Worm (Caenorhabditis elegans) whole organism, L1 larva: Measurements from ENCODE around the gene sro-1.

Source experiments
- F16B12.6 ChIP-seq: fragments of 150-350 bp; optimal IDR thresholded peaks from 2 replicates; lab custom pipeline; 2014; ENCODE audit warnings: missing biosample characterization, missing genetic modification characterization
- ama-1 ChIP-seq: fragments of 150-350 bp; optimal IDR thresholded peaks from 2 replicates; lab custom pipeline; 2014
- blmp-1 ChIP-seq: fragments of 150-350 bp; optimal IDR thresholded peaks from 2 replicates; lab custom pipeline; 2014; ENCODE audit warnings: missing biosample characterization, missing genetic modification characterization
- ceh-63 ChIP-seq: fragments of 200-800 bp; sonication (Bioruptor generic); optimal IDR thresholded peaks from 2 replicates; lab custom pipeline; 2018; ENCODE audit warnings: mild to moderate bottlenecking, missing genetic modification characterization, missing compliant biosample characterization
- efl-3 ChIP-seq: fragments of 200-800 bp; sonication (Bioruptor generic); optimal IDR thresholded peaks from 2 replicates; lab custom pipeline; 2018; ENCODE audit warnings: mild to moderate bottlenecking, missing genetic modification characterization, missing compliant biosample characterization
- elt-2 ChIP-seq: sonication (generic microtip); optimal IDR thresholded peaks from 2 replicates; lab custom pipeline; 2016; ENCODE audit warnings: missing genetic modification characterization, mild to moderate bottlenecking, inconsistent platforms, missing compliant biosample characterization, missing genetic modification reagents
- fkh-10 ChIP-seq: sonication (generic microtip); optimal IDR thresholded peaks from 2 replicates; lab custom pipeline; 2017; ENCODE audit warnings: missing biosample characterization, missing genetic modification reagents, missing genetic modification characterization
- lin-39 ChIP-seq: fragments of 150-350 bp; optimal IDR thresholded peaks from 2 replicates; lab custom pipeline; 2014; ENCODE audit warnings: missing biosample characterization, missing genetic modification reagents, missing genetic modification characterization
- lsy-2 ChIP-seq, 2 experiments: fragments of 150-350 bp; optimal IDR thresholded peaks; 2 replicates each; lab custom pipeline; 2014; ENCODE audit warnings: missing biosample characterization in 2 of 2, missing genetic modification characterization in 2 of 2
- mab-9 ChIP-seq: fragments of 200-800 bp; sonication (Bioruptor generic); IDR thresholded peaks from 2 replicates; pipeline ENCODE4 v1.3.6; 2022; ENCODE audit warnings: missing genetic modification reagents, missing genetic modification characterization, missing compliant biosample characterization
- sup-37 ChIP-seq: fragments of 200-800 bp; sonication (Bioruptor generic); optimal IDR thresholded peaks from 2 replicates; lab custom pipeline; 2018; ENCODE audit warnings: mild to moderate bottlenecking, missing genetic modification characterization, missing compliant biosample characterization
- unc-30 ChIP-seq: sonication (generic microtip); optimal IDR thresholded peaks from 2 replicates; lab custom pipeline; 2017; ENCODE audit warnings: missing biosample characterization, missing genetic modification characterization
- unc-86 ChIP-seq: sonication (generic microtip); optimal IDR thresholded peaks from 2 replicates; lab custom pipeline; 2016; ENCODE audit warnings: missing genetic modification characterization, missing compliant biosample characterization
- zag-1 ChIP-seq: fragments of 150-350 bp; optimal IDR thresholded peaks from 2 replicates; lab custom pipeline; 2014; ENCODE audit warnings: missing biosample characterization, missing genetic modification characterization

- TF ChIP-seq lsy-2 (tag; optimal IDR thresholded peaks at IDR 0.05; lab: Kevin White, UChicago): no peak
- no peak for TF ChIP-seq fkh-10
- TF ChIP-seq elt-2: no peak
- no peak for TF ChIP-seq ama-1 (lab: Kevin White, UChicago)
- TF ChIP-seq blmp-1: no peak
- TF ChIP-seq sup-37 (GFP tag; lab: Kevin White, UChicago): no peak
- TF ChIP-seq F16B12.6 (tag; lab: Kevin White, UChicago): no peak
- no peak for TF ChIP-seq unc-86 (tag; lab: Kevin White, UChicago)
- TF ChIP-seq unc-30: no peak
- TF ChIP-seq efl-3 (GFP tag; lab: Kevin White, UChicago): no peak
- TF ChIP-seq ceh-63 (GFP tag; lab: Kevin White, UChicago): no peak
- TF ChIP-seq mab-9 (GFP tag; lab: Robert Waterston, UW): no peak
- TF ChIP-seq zag-1 (tag; lab: Kevin White, UChicago): no peak
- TF ChIP-seq lin-39 (tag; lab: Kevin White, UChicago): no peak
These were observed 6.2 kb downstream of the sro-1 start, which contains the start of gene D1022.2 for ce11 chrII:7459205-7459604.
